Worm (Caenorhabditis elegans): ENCODE data around the gene prdx-3.

ce11 chrIII:4449893-4450579, 42.8 kb downstream of the prdx-3 start, which contains the start of gene ceh-43:
- TF ChIP-seq mab-5 (tag; optimal IDR thresholded peaks at IDR 0.05) (no peak), ama-1 (optimal IDR thresholded peaks at IDR 0.05) (no peak), C34F6.9 (tag; optimal IDR thresholded peaks at IDR 0.05) (no peak), unc-39 (tag; optimal IDR thresholded peaks at IDR 0.05) (no peak), elt-1 (tag; optimal IDR thresholded peaks at IDR 0.05) (no peak), ztf-4 (tag; optimal IDR thresholded peaks at IDR 0.05) (no peak), unc-62 (GFP tag; optimal IDR thresholded peaks at IDR 0.05) (no peak), skn-1 (tag; optimal IDR thresholded peaks at IDR 0.05) (no peak)

All from whole organism, L2 larva.